Worm (Caenorhabditis elegans): ENCODE results near the gene rps-22.
A peak's percentile ranks its signal among the peaks of the same experiment; 100 is the strongest.

DNA sequence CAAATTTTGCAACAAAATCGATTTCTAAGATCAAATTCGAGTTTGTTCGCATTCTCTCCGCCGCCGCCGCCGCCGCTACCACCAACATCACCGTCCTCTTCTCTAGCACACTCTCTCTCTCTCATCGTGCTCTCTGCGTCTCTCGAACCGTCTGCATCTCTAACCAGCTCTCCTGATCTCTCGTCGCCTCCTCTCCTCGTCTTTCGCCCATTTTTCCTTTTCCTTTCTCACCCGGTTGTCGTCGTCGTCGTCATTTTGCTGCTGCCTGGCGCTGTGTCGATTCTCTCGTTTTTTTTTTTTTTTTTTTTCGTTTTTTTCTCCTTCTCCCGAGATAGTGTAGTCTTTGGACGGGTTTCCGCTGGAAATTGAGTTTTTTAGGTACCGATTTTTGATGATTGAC is 23.9 kb upstream of the rps-22 start:
- TF ChIP-seq dao-5 (tag; optimal IDR thresholded peaks at IDR 0.05) (no peak), W03F9.2 (tag; optimal IDR thresholded peaks at IDR 0.05) (peak; percentile 16)

Measured in whole organism, L4/young adult.